Fruit fly (Drosophila melanogaster) whole organism, embryonic: Measurements from ENCODE around the gene CG4115.

Experiments
- Bdp1 ChIP-seq: fragments of 200-800 bp; sonication (Bioruptor generic); optimal IDR thresholded peaks from 3 replicates; lab custom pipeline; 2016; ENCODE audit warnings: missing biosample characterization, missing genetic modification characterization
- CG10267 ChIP-seq: fragments of 200-800 bp; sonication (Bioruptor generic); optimal IDR thresholded peaks from 2 replicates; lab custom pipeline; 2018; ENCODE audit warnings: missing biosample characterization, mild to moderate bottlenecking, missing genetic modification characterization, moderate library complexity
- CG10366 ChIP-seq: fragments of 200-800 bp; sonication (Bioruptor generic); IDR thresholded peaks from 2 replicates; pipeline ENCODE4 v1.3.6; 2022; ENCODE audit warnings: missing biosample characterization, missing genetic modification characterization
- CG12236 ChIP-seq: fragments of 200-800 bp; sonication (Bioruptor generic); optimal IDR thresholded peaks from 2 replicates; lab custom pipeline; 2016; ENCODE audit warnings: missing biosample characterization, missing genetic modification characterization
- CG1233 ChIP-seq: fragments of 200-800 bp; sonication (Bioruptor generic); optimal IDR thresholded peaks from 4 replicates; lab custom pipeline; 2018; ENCODE audit warnings: missing biosample characterization, mild to moderate bottlenecking, missing genetic modification characterization
- CG13424 ChIP-seq: fragments of 200-800 bp; sonication (Bioruptor generic); optimal IDR thresholded peaks from 2 replicates; lab custom pipeline; 2019; ENCODE audit warnings: missing biosample characterization, mild to moderate bottlenecking, missing genetic modification characterization, moderate library complexity
- CG1602 ChIP-seq: fragments of 200-800 bp; sonication (Bioruptor generic); optimal IDR thresholded peaks from 3 replicates; lab custom pipeline; 2016; ENCODE audit warnings: missing biosample characterization, missing genetic modification characterization
- CG17328 ChIP-seq: fragments of 200-800 bp; sonication (Bioruptor generic); IDR thresholded peaks from 2 replicates; pipeline ENCODE4 v1.3.6; 2022; ENCODE audit warnings: missing biosample characterization, missing genetic modification characterization
- CG2120 ChIP-seq: fragments of 200-800 bp; sonication (Bioruptor generic); optimal IDR thresholded peaks from 3 replicates; lab custom pipeline; 2016; ENCODE audit warnings: missing biosample characterization, missing genetic modification characterization
- CG2129 ChIP-seq: fragments of 200-800 bp; sonication (Bioruptor generic); IDR thresholded peaks from 2 replicates; pipeline ENCODE4 v1.3.6; 2022; ENCODE audit warnings: missing biosample characterization, missing genetic modification characterization; ENCODE audit not compliant: partially characterized antibody
- CG2712 ChIP-seq: fragments of 200-800 bp; optimal IDR thresholded peaks from 3 replicates; lab custom pipeline; 2019; ENCODE audit warnings: missing biosample characterization, mild to moderate bottlenecking, missing genetic modification characterization, moderate library complexity
- CG31224 ChIP-seq: fragments of 200-800 bp; sonication (Bioruptor generic); IDR thresholded peaks from 2 replicates; pipeline ENCODE4 v1.3.6; 2022; ENCODE audit warnings: missing biosample characterization, missing genetic modification characterization
- CG6765 ChIP-seq: fragments of 200-800 bp; sonication (Bioruptor generic); optimal IDR thresholded peaks from 3 replicates; lab custom pipeline; 2017; ENCODE audit warnings: missing biosample characterization, mild to moderate bottlenecking, missing genetic modification characterization
- CG7556 ChIP-seq: fragments of 200-800 bp; sonication (Bioruptor generic); optimal IDR thresholded peaks from 2 replicates; lab custom pipeline; 2017; ENCODE audit warnings: missing biosample characterization, mild to moderate bottlenecking, missing genetic modification characterization
- CG8478 ChIP-seq: fragments of >200 bp; optimal IDR thresholded peaks from 2 replicates; lab custom pipeline; 2018
- D ChIP-seq, 2 experiments: fragments of 200-800 bp in 1 of 2; fragments of >200 bp in 1 of 2; sonication (Bioruptor generic) in 1 of 2; optimal IDR thresholded peaks; 2 replicates in 1 of 2; 3 replicates in 1 of 2; lab custom pipeline; 2017; ENCODE audit warnings: mild to moderate bottlenecking in 1 of 2, missing biosample characterization in 1 of 2, missing genetic modification characterization in 1 of 2, missing genetic modification reagents in 1 of 2
- Dfd ChIP-seq, 2 experiments: fragments of >200 bp; optimal IDR thresholded peaks; 2 replicates each; lab custom pipeline; 2017; ENCODE audit warnings: missing biosample characterization in 2 of 2, missing genetic modification characterization in 2 of 2
- HHEX ChIP-seq: fragments of 200-800 bp; sonication (Bioruptor generic); optimal IDR thresholded peaks from 3 replicates; lab custom pipeline; 2017; ENCODE audit warnings: missing biosample characterization, mild to moderate bottlenecking, missing genetic modification characterization, missing genetic modification reagents
- HLH4C ChIP-seq: fragments of 200-800 bp; sonication (Bioruptor generic); IDR thresholded peaks from 3 replicates; pipeline ENCODE4 v1.3.6; 2022; ENCODE audit warnings: missing biosample characterization, missing genetic modification characterization; ENCODE audit not compliant: partially characterized antibody
- HmgD ChIP-seq: fragments of 200-800 bp; sonication (Bioruptor generic); optimal IDR thresholded peaks from 3 replicates; lab custom pipeline; 2016; ENCODE audit warnings: missing biosample characterization, missing genetic modification characterization
- Hmx ChIP-seq: fragments of 200-800 bp; sonication (Bioruptor generic); optimal IDR thresholded peaks from 2 replicates; lab custom pipeline; 2016; ENCODE audit warnings: missing biosample characterization, missing genetic modification characterization
- Mad ChIP-seq: fragments of 200-800 bp; sonication (Bioruptor generic); optimal IDR thresholded peaks from 2 replicates; lab custom pipeline; 2016; ENCODE audit warnings: missing biosample characterization, missing genetic modification characterization
- Rfx ChIP-seq: fragments of 200-800 bp; sonication (Bioruptor generic); IDR thresholded peaks from 2 replicates; pipeline ENCODE4 v1.3.6; 2022; ENCODE audit warnings: missing biosample characterization, missing genetic modification characterization
- Spps ChIP-seq: fragments of 200-800 bp; sonication (Bioruptor generic); optimal IDR thresholded peaks from 2 replicates; lab custom pipeline; 2018; ENCODE audit warnings: missing biosample characterization, mild to moderate bottlenecking, missing genetic modification characterization
- Stat92E ChIP-seq, 3 experiments: fragments of >200 bp in 2 of 3; fragments of 200-800 bp in 1 of 3; sonication (Bioruptor generic) in 1 of 3; optimal IDR thresholded peaks; 2 replicates each; lab custom pipeline; 2017 to 2019; ENCODE audit warnings: missing biosample characterization in 3 of 3, missing genetic modification characterization in 3 of 3, mild to moderate bottlenecking in 1 of 3, moderate library complexity in 1 of 3
- amos ChIP-seq: fragments of 200-800 bp; sonication (Bioruptor generic); IDR thresholded peaks from 2 replicates; pipeline ENCODE4 v1.3.6; 2022; ENCODE audit warnings: missing biosample characterization, missing genetic modification characterization; ENCODE audit not compliant: partially characterized antibody
- az2 ChIP-seq: fragments of 200-800 bp; sonication (Bioruptor generic); optimal IDR thresholded peaks from 3 replicates; lab custom pipeline; 2016; ENCODE audit warnings: missing biosample characterization, missing genetic modification characterization
- bbx ChIP-seq: fragments of 200-800 bp; sonication (Bioruptor generic); IDR thresholded peaks from 2 replicates; pipeline ENCODE4 v1.3.6; 2022; ENCODE audit warnings: missing biosample characterization, missing genetic modification characterization; ENCODE audit not compliant: partially characterized antibody
- bsh ChIP-seq, 2 experiments: fragments of 200-800 bp; sonication (Bioruptor generic); optimal IDR thresholded peaks; 2 replicates each; lab custom pipeline; 2017 to 2018; ENCODE audit warnings: mild to moderate bottlenecking in 2 of 2, missing biosample characterization in 2 of 2, missing genetic modification characterization in 2 of 2, moderate library complexity in 1 of 2
- cato ChIP-seq: fragments of 200-800 bp; sonication (Bioruptor generic); optimal IDR thresholded peaks from 2 replicates; lab custom pipeline; 2016; ENCODE audit warnings: missing biosample characterization, missing genetic modification characterization, borderline replicate concordance
- dati ChIP-seq: fragments of 200-800 bp; sonication (Bioruptor generic); IDR thresholded peaks from 2 replicates; pipeline ENCODE4 v1.3.6; 2022; ENCODE audit warnings: missing biosample characterization, missing genetic modification characterization
- disco-r ChIP-seq: fragments of 200-800 bp; sonication (Bioruptor generic); optimal IDR thresholded peaks from 2 replicates; lab custom pipeline; 2016; ENCODE audit warnings: missing biosample characterization, missing genetic modification characterization
- dmrt11E ChIP-seq: fragments of 200-800 bp; sonication (Bioruptor generic); optimal IDR thresholded peaks from 3 replicates; lab custom pipeline; 2018; ENCODE audit warnings: missing biosample characterization, mild to moderate bottlenecking, missing genetic modification characterization, moderate library complexity
- emc ChIP-seq: fragments of 200-800 bp; sonication (Bioruptor generic); optimal IDR thresholded peaks from 2 replicates; lab custom pipeline; 2016; ENCODE audit warnings: missing biosample characterization, missing genetic modification characterization
- en ChIP-seq: fragments of 200-800 bp; sonication (Bioruptor generic); optimal IDR thresholded peaks from 2 replicates; lab custom pipeline; 2016; ENCODE audit warnings: missing biosample characterization, missing genetic modification characterization
- grn ChIP-seq: fragments of 200-800 bp; sonication (Bioruptor generic); optimal IDR thresholded peaks from 3 replicates; lab custom pipeline; 2017; ENCODE audit warnings: missing biosample characterization, missing genetic modification characterization
- ind ChIP-seq: fragments of 200-800 bp; sonication (Bioruptor generic); optimal IDR thresholded peaks from 3 replicates; lab custom pipeline; 2016; ENCODE audit warnings: missing biosample characterization, missing genetic modification characterization
- lilli ChIP-seq: fragments of 200-800 bp; sonication (Bioruptor generic); optimal IDR thresholded peaks from 3 replicates; lab custom pipeline; 2016; ENCODE audit warnings: missing biosample characterization, missing genetic modification characterization
- lmd ChIP-seq: fragments of 200-800 bp; sonication (Bioruptor generic); IDR thresholded peaks from 2 replicates; pipeline ENCODE4 v1.3.6; 2022; ENCODE audit warnings: missing biosample characterization, missing genetic modification characterization
- lola ChIP-seq, 3 experiments: fragments of >200 bp in 2 of 3; fragments of 200-800 bp in 1 of 3; sonication (Bioruptor generic) in 1 of 3; optimal IDR thresholded peaks; 2 replicates each; lab custom pipeline; 2017 to 2019; ENCODE audit warnings: missing biosample characterization in 3 of 3, missing genetic modification characterization in 3 of 3, mild to moderate bottlenecking in 1 of 3, moderate library complexity in 1 of 3
- mirr ChIP-seq: fragments of 200-800 bp; sonication (Bioruptor generic); optimal IDR thresholded peaks from 3 replicates; lab custom pipeline; 2018; ENCODE audit warnings: missing biosample characterization, mild to moderate bottlenecking, missing genetic modification characterization
- peb ChIP-seq: fragments of 200-800 bp; sonication (Bioruptor generic); IDR thresholded peaks from 2 replicates; pipeline ENCODE4 v1.3.6; 2022; ENCODE audit warnings: missing biosample characterization, missing genetic modification characterization
- phol ChIP-seq: fragments of 200-800 bp; sonication (Bioruptor generic); optimal IDR thresholded peaks from 3 replicates; lab custom pipeline; 2018; ENCODE audit warnings: missing biosample characterization, mild to moderate bottlenecking, missing genetic modification characterization, moderate library complexity
- seq ChIP-seq: fragments of 200-800 bp; sonication (Bioruptor generic); IDR thresholded peaks from 2 replicates; pipeline ENCODE4 v1.3.6; 2022; ENCODE audit warnings: missing biosample characterization, missing genetic modification characterization
- slp2 ChIP-seq: fragments of 200-800 bp; sonication (Bioruptor generic); optimal IDR thresholded peaks from 2 replicates; lab custom pipeline; 2016; ENCODE audit warnings: missing biosample characterization, missing genetic modification characterization
- so ChIP-seq: fragments of 200-800 bp; sonication (Bioruptor generic); IDR thresholded peaks from 3 replicates; pipeline ENCODE4 v1.3.6; 2022; ENCODE audit warnings: missing biosample characterization, missing genetic modification characterization
- sob ChIP-seq: fragments of 200-800 bp; sonication (Bioruptor generic); IDR thresholded peaks from 2 replicates; pipeline ENCODE4 v1.3.6; 2022; ENCODE audit warnings: missing biosample characterization, missing genetic modification characterization
- sqz ChIP-seq: fragments of 200-800 bp; sonication (Bioruptor generic); optimal IDR thresholded peaks from 3 replicates; lab custom pipeline; 2018; ENCODE audit warnings: missing biosample characterization, mild to moderate bottlenecking, missing genetic modification characterization
- tup ChIP-seq: fragments of 200-800 bp; sonication (Bioruptor generic); optimal IDR thresholded peaks from 2 replicates; lab custom pipeline; 2016; ENCODE audit warnings: missing biosample characterization, mild to moderate bottlenecking, missing genetic modification characterization, moderate library complexity
- wdn ChIP-seq: fragments of 200-800 bp; sonication (Bioruptor generic); IDR thresholded peaks from 2 replicates; pipeline ENCODE4 v1.3.6; 2022; ENCODE audit warnings: missing biosample characterization, missing genetic modification characterization
- zfh1 ChIP-seq: fragments of 200-800 bp; sonication (Bioruptor generic); IDR thresholded peaks from 3 replicates; pipeline ENCODE4 v1.3.6; 2022; ENCODE audit warnings: missing biosample characterization, missing genetic modification characterization

CG4115 gene

dm6 chr3R:12314236-12314635 is 45.6 kb upstream of the CG4115 start (continued):
- no peak for TF ChIP-seq Bdp1 (GFP tag; lab: Kevin White, UChicago)
- TF ChIP-seq disco-r (GFP tag; lab: Kevin White, UChicago), result no peak
- no peak for TF ChIP-seq CG2120 (GFP tag; lab: Kevin White, UChicago)
- TF ChIP-seq seq (GFP tag; lab: Robert Waterston, UW), result no peak
- TF ChIP-seq grn (GFP tag; lab: Kevin White, UChicago), result no peak
- TF ChIP-seq dmrt11E (tag; lab: Kevin White, UChicago), result peak; percentile 75
- TF ChIP-seq bbx (GFP tag; lab: Robert Waterston, UW), result no peak
- TF ChIP-seq sqz, result no peak
- TF ChIP-seq so, result no peak
- TF ChIP-seq slp2, result no peak
- TF ChIP-seq tup (GFP tag; lab: Kevin White, UChicago), result no peak
- no peak for TF ChIP-seq ind (GFP tag; lab: Kevin White, UChicago)
- TF ChIP-seq HHEX (GFP tag; lab: Kevin White, UChicago), result no peak
- peak; percentile 4 for TF ChIP-seq lilli (GFP tag; lab: Kevin White, UChicago)
- no peak for TF ChIP-seq D (optimal IDR thresholded peaks at IDR 0.05; lab: Kevin White, UChicago)
- TF ChIP-seq D (GFP tag; optimal IDR thresholded peaks at IDR 0.05; lab: Kevin White, UChicago), result no peak
- TF ChIP-seq dati, result no peak
- TF ChIP-seq wdn (GFP tag; lab: Robert Waterston, UW), result no peak
- TF ChIP-seq Spps (tag; lab: Kevin White, UChicago), result no peak
- no peak for TF ChIP-seq en (GFP tag; lab: Kevin White, UChicago)
- peak; percentile 12 for TF ChIP-seq CG10267 (tag; lab: Kevin White, UChicago)
- TF ChIP-seq az2 (GFP tag; lab: Kevin White, UChicago), result peak; percentile 46
- no peak for TF ChIP-seq CG2129 (GFP tag; lab: Robert Waterston, UW)
- no peak for TF ChIP-seq HLH4C (GFP tag; lab: Robert Waterston, UW)
- TF ChIP-seq CG7556 (GFP tag; lab: Kevin White, UChicago), result no peak
- TF ChIP-seq sob, result no peak
- TF ChIP-seq CG1602 (GFP tag; lab: Kevin White, UChicago), result peak; percentile 9
- TF ChIP-seq emc (GFP tag; lab: Kevin White, UChicago), result no peak
- no peak for TF ChIP-seq cato
- TF ChIP-seq CG1233, result no peak
- no peak for TF ChIP-seq CG6765
- TF ChIP-seq CG17328, result peak; percentile 47; the same call in 1 of the 2 replicates
- TF ChIP-seq HmgD (GFP tag; lab: Kevin White, UChicago), result no peak
- no peak for TF ChIP-seq Hmx
- no peak for TF ChIP-seq CG2712 (tag; lab: Kevin White, UChicago)
- TF ChIP-seq CG31224 (GFP tag; lab: Robert Waterston, UW), result no peak
- TF ChIP-seq lmd (GFP tag; lab: Robert Waterston, UW), result no peak
- TF ChIP-seq CG13424, result no peak
- TF ChIP-seq zfh1 (GFP tag; lab: Robert Waterston, UW), result 0 out of 3 replicates have a peak, but pooled peaks have one; percentile 40
- TF ChIP-seq bsh (GFP tag; optimal IDR thresholded peaks at IDR 0.05; lab: Kevin White, UChicago), result peak in 1 of 2 experiments; percentile 65
- TF ChIP-seq peb (GFP tag; lab: Robert Waterston, UW), result no peak
- no peak for TF ChIP-seq amos (GFP tag; lab: Robert Waterston, UW)
- no peak for TF ChIP-seq Rfx (GFP tag; lab: Robert Waterston, UW)
- TF ChIP-seq CG10366 (GFP tag; lab: Robert Waterston, UW), result no peak
- no peak for TF ChIP-seq Mad
- no peak for TF ChIP-seq CG8478 (lab: Kevin White, UChicago)
- no peak for TF ChIP-seq Dfd (GFP tag; optimal IDR thresholded peaks at IDR 0.05; lab: Kevin White, UChicago)
- TF ChIP-seq CG12236, result no peak
- no peak for TF ChIP-seq mirr (GFP tag; lab: Kevin White, UChicago)
- TF ChIP-seq Stat92E (GFP tag; optimal IDR thresholded peaks at IDR 0.05; lab: Kevin White, UChicago), result no peak
- TF ChIP-seq lola (GFP tag; optimal IDR thresholded peaks at IDR 0.05; lab: Kevin White, UChicago), result peak in 1 of 3 experiments; percentile 66
- TF ChIP-seq phol (tag; lab: Kevin White, UChicago), result no peak
